Worm (Caenorhabditis elegans): ENCODE data around the gene F35H10.3.
"Not testable (repeated sequence)": the region's sequence is repeated elsewhere in the genome, so short reads cannot be mapped to it uniquely, and the experiment has no call there.

Gene F35H10.3

DNA sequence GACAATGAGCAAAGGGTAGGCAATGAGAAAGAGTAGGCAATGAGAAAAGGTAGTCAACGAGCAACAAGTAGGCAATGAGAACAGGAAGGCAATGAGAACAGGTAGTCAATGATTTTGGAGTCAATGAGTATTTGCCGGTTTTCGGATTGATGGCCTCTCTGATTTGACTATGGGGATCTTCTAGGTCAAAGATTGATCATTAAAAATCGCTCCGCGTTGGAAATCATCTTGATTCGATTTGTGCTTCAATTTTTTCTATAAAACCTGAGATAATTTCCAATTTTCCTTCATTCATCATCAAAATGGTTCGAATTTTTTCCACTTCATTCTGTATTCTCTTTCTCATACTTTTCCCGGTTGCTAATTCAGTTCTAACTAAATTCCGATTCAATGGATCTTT, 26.3 kb downstream of the F35H10.3 start, which contains the start of gene F17E9.16:
TSS of gene F17E9.16 (plus strand) at position 301 of the 400 bp plus-strand sequence.
- TF ChIP-seq hmg-4 (GFP tag; optimal IDR thresholded peaks at IDR 0.05); tbx-11 (GFP tag; IDR thresholded peaks at IDR 0.05); hmbx-1 (tag; optimal IDR thresholded peaks at IDR 0.05): not testable (repeated sequence)

DNA sequence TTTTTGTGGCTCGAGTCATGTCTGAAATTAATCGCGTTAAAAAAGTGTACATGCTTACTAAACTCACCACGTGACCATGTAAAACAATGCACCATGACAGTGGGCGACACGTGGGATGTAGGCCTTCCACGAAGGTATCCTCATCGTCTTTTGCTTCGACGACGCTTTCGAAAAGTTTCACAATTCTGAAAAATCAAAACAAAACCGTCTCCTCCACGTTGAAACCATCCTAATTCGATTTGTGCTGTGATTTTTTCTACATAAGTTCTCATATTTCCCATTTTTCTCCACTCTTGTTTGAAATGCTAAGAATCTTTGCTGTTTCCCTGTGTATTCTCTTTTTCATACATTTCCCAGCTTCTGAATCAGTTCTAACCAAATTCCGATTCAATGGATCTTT, 28.8 kb downstream of the F35H10.3 start, which contains the start of gene F17E9.3:
TSS of gene F17E9.3 (plus strand) at position 301 of the 400 bp plus-strand sequence.
- TF ChIP-seq hmbx-1 (tag; optimal IDR thresholded peaks at IDR 0.05) (no peak), ceh-36 (tag; optimal IDR thresholded peaks at IDR 0.05) (no peak), B0310.2 (tag; optimal IDR thresholded peaks at IDR 0.05) (no peak), ceh-13 (GFP tag; optimal IDR thresholded peaks at IDR 0.05) (no peak), scrt-1 (GFP tag; IDR thresholded peaks at IDR 0.05) (no peak), sea-1 (GFP tag; conservative IDR thresholded peaks at IDR 0.05) (no peak), ama-1 (optimal IDR thresholded peaks at IDR 0.05) (no peak)

DNA sequence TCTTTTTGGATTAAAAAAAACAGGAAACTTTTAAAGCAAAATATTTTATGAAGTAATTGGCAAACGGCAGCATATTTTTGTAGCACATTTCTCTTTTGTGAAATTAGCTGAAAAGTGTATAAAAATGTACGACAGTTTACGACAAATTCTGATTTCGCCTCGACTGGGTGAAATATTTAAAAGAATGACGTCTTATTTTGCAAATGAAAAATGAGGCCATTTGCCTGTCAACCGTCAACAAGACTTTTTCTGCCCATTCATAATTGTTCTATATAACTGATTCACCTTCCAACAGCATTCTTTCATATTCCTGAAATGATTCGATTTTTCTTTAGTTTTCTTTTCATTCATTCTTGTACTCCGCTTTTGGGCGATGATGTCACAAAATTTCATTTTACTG, 29.8 kb downstream of the F35H10.3 start, which contains the start of the genes F17E9.2 and col-116:
TSS of gene F17E9.2 (plus strand) at position 301 of the 400 bp plus-strand sequence.
TSS of gene col-116 (plus strand) at position 315 of the 400 bp plus-strand sequence.
- TF ChIP-seq scrt-1 (GFP tag; IDR thresholded peaks at IDR 0.05) (no peak), tbx-37 (GFP tag; conservative IDR thresholded peaks at IDR 0.05) (no peak), B0310.2 (tag; optimal IDR thresholded peaks at IDR 0.05) (no peak), sea-1 (GFP tag; conservative IDR thresholded peaks at IDR 0.05) (no peak), tra-4 (tag; optimal IDR thresholded peaks at IDR 0.05) (no peak), ceh-13 (GFP tag; optimal IDR thresholded peaks at IDR 0.05) (no peak), ets-7 (tag; optimal IDR thresholded peaks at IDR 0.05) (no peak), ceh-36 (tag; optimal IDR thresholded peaks at IDR 0.05) (no peak), ama-1 (optimal IDR thresholded peaks at IDR 0.05) (no peak), pes-1 (GFP tag; IDR thresholded peaks at IDR 0.05) (no peak), hnd-1 (tag; optimal IDR thresholded peaks at IDR 0.05) (no peak), hmbx-1 (tag; optimal IDR thresholded peaks at IDR 0.05) (no peak), flt-1 (GFP tag; IDR thresholded peaks at IDR 0.05) (no peak), tbx-11 (GFP tag; IDR thresholded peaks at IDR 0.05) (no peak), F13C5.2 (tag; optimal IDR thresholded peaks at IDR 0.05) (no peak), aly-1 (tag; optimal IDR thresholded peaks at IDR 0.05) (no peak), hmg-4 (GFP tag; optimal IDR thresholded peaks at IDR 0.05) (no peak)

DNA sequence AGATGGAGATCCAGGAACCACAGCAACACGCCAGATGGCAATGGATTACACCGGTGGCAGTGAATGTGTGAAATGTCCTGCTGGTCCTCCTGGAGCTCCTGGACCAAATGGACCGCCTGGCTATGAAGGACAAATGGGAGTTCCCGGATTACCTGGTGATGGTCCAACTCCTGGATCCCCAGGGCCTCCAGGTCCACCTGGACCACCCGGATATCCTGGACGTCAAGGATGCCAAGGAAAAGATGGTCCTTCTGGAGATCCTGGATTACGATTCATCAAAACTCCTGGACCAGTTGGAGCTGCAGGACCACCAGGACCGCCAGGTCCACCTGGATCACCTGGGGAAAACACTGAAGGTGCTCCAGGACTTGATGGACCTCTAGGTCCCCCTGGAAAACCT, 31.5 kb downstream of the F35H10.3 start:
- no peak for TF ChIP-seq F13C5.2 (tag; optimal IDR thresholded peaks at IDR 0.05)
- no peak for TF ChIP-seq hmbx-1 (tag; optimal IDR thresholded peaks at IDR 0.05)
- TF ChIP-seq ceh-36 (tag; optimal IDR thresholded peaks at IDR 0.05): no peak
- no peak for TF ChIP-seq sea-1 (GFP tag; conservative IDR thresholded peaks at IDR 0.05)
- TF ChIP-seq tra-4 (tag; optimal IDR thresholded peaks at IDR 0.05): no peak
- TF ChIP-seq B0310.2 (tag; optimal IDR thresholded peaks at IDR 0.05): no peak
- no peak for TF ChIP-seq hnd-1 (tag; optimal IDR thresholded peaks at IDR 0.05)
- no peak for TF ChIP-seq tbx-37 (GFP tag; conservative IDR thresholded peaks at IDR 0.05)
- no peak for TF ChIP-seq ets-7 (tag; optimal IDR thresholded peaks at IDR 0.05)
- no peak for TF ChIP-seq hmg-4 (GFP tag; optimal IDR thresholded peaks at IDR 0.05)
- no peak for TF ChIP-seq ama-1 (optimal IDR thresholded peaks at IDR 0.05)
- no peak for TF ChIP-seq ceh-13 (GFP tag; optimal IDR thresholded peaks at IDR 0.05)
- TF ChIP-seq flt-1 (GFP tag; IDR thresholded peaks at IDR 0.05): no peak
- TF ChIP-seq pes-1 (GFP tag; IDR thresholded peaks at IDR 0.05): no peak
- no peak for TF ChIP-seq aly-1 (tag; optimal IDR thresholded peaks at IDR 0.05)
- no peak for TF ChIP-seq scrt-1 (GFP tag; IDR thresholded peaks at IDR 0.05)
- no peak for TF ChIP-seq tbx-11 (GFP tag; IDR thresholded peaks at IDR 0.05)

DNA sequence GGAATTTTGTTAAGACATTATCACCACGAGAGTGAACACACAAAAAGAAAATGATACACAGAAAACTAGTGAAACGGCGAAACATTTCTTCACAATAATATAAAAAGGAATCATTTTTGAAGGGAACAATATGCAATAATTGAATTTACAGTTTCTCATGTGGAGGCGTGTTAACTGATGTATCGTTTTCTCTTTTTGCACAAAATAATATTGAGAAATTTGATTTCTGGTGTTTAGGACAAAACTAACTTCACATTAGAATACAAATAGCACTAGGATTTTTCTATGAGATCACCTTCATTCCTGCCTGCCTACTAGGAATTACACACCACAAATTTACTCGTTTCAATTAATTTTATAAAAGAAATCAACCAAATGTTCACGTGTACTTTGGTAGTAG, 32.7 kb downstream of the F35H10.3 start, which contains the start of gene D2096.13:
TSS of gene D2096.13 (minus strand) at position 101 of the 400 bp plus-strand sequence.
- no peak for TF ChIP-seq F13C5.2 (tag; optimal IDR thresholded peaks at IDR 0.05)
- no peak for TF ChIP-seq B0310.2 (tag; optimal IDR thresholded peaks at IDR 0.05)
- no peak for TF ChIP-seq pes-1 (GFP tag; IDR thresholded peaks at IDR 0.05)
- TF ChIP-seq hmbx-1 (tag; optimal IDR thresholded peaks at IDR 0.05): no peak
- TF ChIP-seq hmg-4 (GFP tag; optimal IDR thresholded peaks at IDR 0.05): no peak
- no peak for TF ChIP-seq ceh-36 (tag; optimal IDR thresholded peaks at IDR 0.05)
- no peak for TF ChIP-seq tbx-37 (GFP tag; conservative IDR thresholded peaks at IDR 0.05)
- no peak for TF ChIP-seq scrt-1 (GFP tag; IDR thresholded peaks at IDR 0.05)
- TF ChIP-seq aly-1 (tag; optimal IDR thresholded peaks at IDR 0.05): no peak

DNA sequence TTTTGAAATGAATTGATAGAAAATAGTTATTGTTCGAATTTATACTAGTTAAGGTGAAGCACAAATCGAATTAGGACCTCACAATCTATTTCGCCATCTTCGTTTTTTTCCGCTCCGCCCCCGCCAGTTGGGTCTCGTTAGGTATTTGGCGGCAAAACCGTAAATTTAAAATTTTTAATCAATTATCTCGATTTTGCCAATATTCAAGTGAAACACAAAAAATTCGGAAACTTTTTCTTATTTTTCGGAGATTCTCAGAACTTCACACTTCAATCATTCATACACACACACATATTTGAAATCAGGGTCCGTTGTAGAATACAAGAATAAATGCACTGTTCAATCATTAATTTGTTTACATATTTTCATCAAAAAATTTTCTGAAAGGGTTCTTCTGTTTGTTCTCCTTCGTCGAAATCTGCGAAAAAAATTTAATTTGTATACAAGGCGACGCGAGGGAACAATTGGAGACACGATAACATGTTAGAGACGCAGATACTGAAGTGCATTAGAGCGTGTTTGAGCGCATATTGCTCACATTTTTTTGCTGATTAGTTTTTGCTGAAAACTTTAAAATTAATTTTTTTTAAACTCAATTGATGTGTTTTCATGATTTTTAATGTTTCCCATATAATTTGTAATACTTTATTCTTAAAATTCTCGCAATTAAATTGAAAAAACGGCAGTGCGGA, 34.1 kb downstream of the F35H10.3 start, which contains the start of gene D2096.5:
TSS of gene D2096.5 (minus strand) at position 51 of the 692 bp plus-strand sequence.
- TF ChIP-seq sea-1 (GFP tag; conservative IDR thresholded peaks at IDR 0.05) (no peak), aly-1 (tag; optimal IDR thresholded peaks at IDR 0.05) (no peak), flt-1 (GFP tag; IDR thresholded peaks at IDR 0.05) (no peak), B0310.2 (tag; optimal IDR thresholded peaks at IDR 0.05) (no peak), ceh-36 (tag; optimal IDR thresholded peaks at IDR 0.05) (no peak), hnd-1 (tag; optimal IDR thresholded peaks at IDR 0.05) (no peak), ets-7 (tag; optimal IDR thresholded peaks at IDR 0.05) (no peak), F13C5.2 (tag; optimal IDR thresholded peaks at IDR 0.05) (no peak), scrt-1 (GFP tag; IDR thresholded peaks at IDR 0.05) (no peak), pes-1 (GFP tag; IDR thresholded peaks at IDR 0.05) (no peak), ama-1 (optimal IDR thresholded peaks at IDR 0.05) (no peak), hmbx-1 (tag; optimal IDR thresholded peaks at IDR 0.05) (no peak), hmg-4 (GFP tag; optimal IDR thresholded peaks at IDR 0.05) (no peak), tbx-37 (GFP tag; conservative IDR thresholded peaks at IDR 0.05) (no peak), tra-4 (tag; optimal IDR thresholded peaks at IDR 0.05) (no peak), tbx-11 (GFP tag; IDR thresholded peaks at IDR 0.05) (no peak)

DNA sequence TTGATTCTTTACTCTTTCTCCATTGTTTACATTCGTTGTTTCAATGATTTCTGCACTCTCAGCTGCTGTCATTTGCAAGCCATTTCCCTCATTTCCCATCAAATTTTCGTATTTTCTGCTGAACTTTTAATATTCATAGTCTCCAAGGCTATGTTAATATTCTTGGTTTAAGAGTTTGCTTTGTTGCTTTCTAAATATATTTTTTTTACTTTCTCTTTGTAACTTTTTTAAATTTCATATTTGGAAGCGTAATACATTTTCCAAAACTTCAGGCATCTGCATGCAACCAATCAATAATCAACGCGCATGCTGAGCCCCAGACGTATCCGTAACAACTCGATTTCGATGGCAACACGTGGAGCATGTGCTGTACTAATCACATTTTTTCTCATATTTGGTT, 35.0 kb downstream of the F35H10.3 start, which contains the start of gene sqv-1:
TSS of gene sqv-1 (plus strand) at position 301 of the 400 bp plus-strand sequence.
- no peak for TF ChIP-seq scrt-1 (GFP tag; IDR thresholded peaks at IDR 0.05)
- no peak for TF ChIP-seq ceh-13 (GFP tag; optimal IDR thresholded peaks at IDR 0.05)
- no peak for TF ChIP-seq aly-1 (tag; optimal IDR thresholded peaks at IDR 0.05)
- TF ChIP-seq B0310.2 (tag; optimal IDR thresholded peaks at IDR 0.05): no peak
- no peak for TF ChIP-seq ets-7 (tag; optimal IDR thresholded peaks at IDR 0.05)
